Worm (Caenorhabditis elegans) whole organism, young adult: ENCODE measurements around the gene ZC250.4.

Experiments used
- B0336.3 ChIP-seq: fragments of 200-800 bp; sonication (Bioruptor generic); IDR thresholded peaks from 2 replicates; pipeline ENCODE4 v1.3.6; 2022; ENCODE audit warnings: missing genetic modification characterization, missing compliant biosample characterization
- C06A6.2 ChIP-seq: fragments of 200-800 bp; sonication (Bioruptor generic); conservative IDR thresholded peaks from 2 replicates; pipeline ENCODE4 v1.3.6; 2022; ENCODE audit warnings: missing genetic modification characterization, missing compliant biosample characterization
- C17E4.6 ChIP-seq: fragments of 200-800 bp; sonication (Bioruptor generic); IDR thresholded peaks from 2 replicates; pipeline ENCODE4 v1.3.6; 2022; ENCODE audit warnings: missing genetic modification reagents, missing genetic modification characterization, missing compliant biosample characterization
- F10E7.11 ChIP-seq: sonication (generic microtip); optimal IDR thresholded peaks from 2 replicates; lab custom pipeline; 2017; ENCODE audit warnings: mild to moderate bottlenecking, missing genetic modification characterization, moderate library complexity, missing compliant biosample characterization
- F23B12.7 ChIP-seq: sonication (generic microtip); optimal IDR thresholded peaks from 2 replicates; lab custom pipeline; 2017; ENCODE audit warnings: missing genetic modification characterization, mild to moderate bottlenecking, missing compliant biosample characterization, antibody characterized with exemption, moderate library complexity; ENCODE audit not compliant: insufficient read depth
- F49E8.2 ChIP-seq: sonication (generic microtip); optimal IDR thresholded peaks from 3 replicates; lab custom pipeline; 2017; ENCODE audit warnings: missing genetic modification characterization, mild to moderate bottlenecking, missing compliant biosample characterization, antibody characterized with exemption, moderate library complexity; ENCODE audit not compliant: insufficient read depth
- Y53G8AR.9 ChIP-seq: fragments of 200-800 bp; sonication (Bioruptor generic); conservative IDR thresholded peaks from 2 replicates; pipeline ENCODE4 v1.3.6; 2022; ENCODE audit warnings: missing genetic modification reagents, missing genetic modification characterization, missing compliant biosample characterization
- Y56A3A.18 ChIP-seq: fragments of 200-800 bp; sonication (Bioruptor generic); IDR thresholded peaks from 2 replicates; pipeline ENCODE4 v1.3.6; 2022; ENCODE audit warnings: missing genetic modification reagents, missing genetic modification characterization, missing compliant biosample characterization
- Y67H2A.10 ChIP-seq: fragments of 200-800 bp; sonication (Bioruptor generic); conservative IDR thresholded peaks from 2 replicates; pipeline ENCODE4 v1.3.6; 2022; ENCODE audit warnings: missing genetic modification reagents, missing genetic modification characterization, missing compliant biosample characterization
- Y79H2A.3 ChIP-seq: fragments of 200-800 bp; sonication (Bioruptor generic); conservative IDR thresholded peaks from 2 replicates; pipeline ENCODE4 v1.3.6; 2022; ENCODE audit warnings: missing genetic modification reagents, missing genetic modification characterization, missing compliant biosample characterization
- Y95B8A.8 ChIP-seq: fragments of 200-800 bp; sonication (Bioruptor generic); IDR thresholded peaks from 2 replicates; pipeline ENCODE4 v1.3.6; 2022; ENCODE audit warnings: missing genetic modification reagents, missing genetic modification characterization, missing compliant biosample characterization
- ZK185.1 ChIP-seq: sonication (generic microtip); optimal IDR thresholded peaks from 2 replicates; lab custom pipeline; 2016; ENCODE audit warnings: mild to moderate bottlenecking, missing genetic modification characterization, missing compliant biosample characterization; ENCODE audit not compliant: poor library complexity, severe bottlenecking
- attf-3 ChIP-seq: fragments of 200-800 bp; sonication (Bioruptor generic); conservative IDR thresholded peaks from 2 replicates; pipeline ENCODE4 v1.3.6; 2022; ENCODE audit warnings: missing genetic modification reagents, missing genetic modification characterization, missing compliant biosample characterization
- attf-5 ChIP-seq: fragments of 200-800 bp; sonication (Bioruptor generic); optimal IDR thresholded peaks from 2 replicates; lab custom pipeline; 2018; ENCODE audit warnings: mild to moderate bottlenecking, missing genetic modification characterization, missing compliant biosample characterization
- bed-1 ChIP-seq: fragments of 200-800 bp; sonication (Bioruptor generic); IDR thresholded peaks from 2 replicates; pipeline ENCODE4 v1.3.6; 2022; ENCODE audit warnings: missing genetic modification reagents, missing genetic modification characterization, missing compliant biosample characterization
- ccch-3 ChIP-seq: fragments of 200-800 bp; sonication (Bioruptor generic); optimal IDR thresholded peaks from 2 replicates; lab custom pipeline; 2018; ENCODE audit warnings: mild to moderate bottlenecking, missing genetic modification characterization, missing compliant biosample characterization
- cebp-1 ChIP-seq, 2 experiments: fragments of 200-800 bp in 1 of 2; sonication (Bioruptor generic) in 1 of 2; sonication (generic microtip) in 1 of 2; IDR thresholded peaks in 1 of 2; optimal IDR thresholded peaks in 1 of 2; 2 replicates each; pipeline versions ENCODE4 v1.3.6 to Lab custom; 2017 to 2022; ENCODE audit warnings: missing compliant biosample characterization in 2 of 2, missing genetic modification characterization in 2 of 2, mild to moderate bottlenecking in 1 of 2, missing genetic modification reagents in 1 of 2, moderate library complexity in 1 of 2
- ceh-27 ChIP-seq: fragments of 200-800 bp; sonication (Bioruptor generic); optimal IDR thresholded peaks from 2 replicates; lab custom pipeline; 2018; ENCODE audit warnings: mild to moderate bottlenecking, missing genetic modification characterization, moderate library complexity, missing compliant biosample characterization
- chd-7 ChIP-seq: sonication (generic microtip); optimal IDR thresholded peaks from 2 replicates; lab custom pipeline; 2016; ENCODE audit warnings: mild to moderate bottlenecking, missing genetic modification characterization, moderate library complexity, missing compliant biosample characterization
- die-1 ChIP-seq: sonication (generic microtip); optimal IDR thresholded peaks from 2 replicates; lab custom pipeline; 2016; ENCODE audit warnings: missing genotype, mild to moderate bottlenecking, missing genetic modification characterization, missing compliant biosample characterization
- ekl-4 ChIP-seq: fragments of 200-800 bp; sonication (Bioruptor generic); IDR thresholded peaks from 2 replicates; pipeline ENCODE4 v1.3.6; 2022; ENCODE audit warnings: missing genetic modification reagents, missing genetic modification characterization, missing compliant biosample characterization
- gei-17 ChIP-seq: fragments of 200-800 bp; sonication (Bioruptor generic); optimal IDR thresholded peaks from 2 replicates; lab custom pipeline; 2018; ENCODE audit warnings: mild to moderate bottlenecking, missing genetic modification characterization, missing compliant biosample characterization
- him-1 ChIP-seq: sonication (generic microtip); optimal IDR thresholded peaks from 2 replicates; lab custom pipeline; 2016; ENCODE audit warnings: missing genotype, missing genetic modification reagents, missing genetic modification characterization, missing compliant biosample characterization
- hrde-1 ChIP-seq: sonication (generic microtip); optimal IDR thresholded peaks from 2 replicates; lab custom pipeline; 2016; ENCODE audit warnings: missing genetic modification characterization, mild to moderate bottlenecking, missing compliant biosample characterization, moderate library complexity, missing genotype, missing genetic modification reagents, borderline replicate concordance
- lag-1 ChIP-seq: fragments of 200-800 bp; sonication (Bioruptor generic); IDR thresholded peaks from 2 replicates; pipeline ENCODE4 v1.3.6; 2022; ENCODE audit warnings: missing genetic modification reagents, missing genetic modification characterization, missing compliant biosample characterization
- lin-40 ChIP-seq: sonication (generic microtip); optimal IDR thresholded peaks from 2 replicates; lab custom pipeline; 2016; ENCODE audit warnings: missing genetic modification characterization, mild to moderate bottlenecking, missing compliant biosample characterization, missing genotype, missing genetic modification reagents
- lin-54 ChIP-seq: fragments of 200-800 bp; sonication (Bioruptor generic); optimal IDR thresholded peaks from 2 replicates; lab custom pipeline; 2018; ENCODE audit warnings: mild to moderate bottlenecking, missing genetic modification characterization, missing compliant biosample characterization
- lsl-1 ChIP-seq: fragments of 200-800 bp; sonication (Bioruptor generic); optimal IDR thresholded peaks from 2 replicates; lab custom pipeline; 2018; ENCODE audit warnings: mild to moderate bottlenecking, missing genetic modification characterization, moderate library complexity, missing compliant biosample characterization
- madf-6 ChIP-seq: fragments of 200-800 bp; sonication (Bioruptor generic); IDR thresholded peaks from 2 replicates; pipeline ENCODE4 v1.3.6; 2022; ENCODE audit warnings: missing genetic modification reagents, missing genetic modification characterization, missing compliant biosample characterization
- mes-4 ChIP-seq: sonication (generic microtip); optimal IDR thresholded peaks from 2 replicates; lab custom pipeline; 2016; ENCODE audit warnings: missing genotype, missing genetic modification characterization, missing compliant biosample characterization
- mxl-1 ChIP-seq: sonication (generic microtip); optimal IDR thresholded peaks from 2 replicates; lab custom pipeline; 2016; ENCODE audit warnings: missing genetic modification characterization, missing compliant biosample characterization
- nfyb-1 ChIP-seq: fragments of 200-800 bp; sonication (Bioruptor generic); IDR thresholded peaks from 2 replicates; pipeline ENCODE4 v1.3.6; 2022; ENCODE audit warnings: missing genetic modification reagents, missing genetic modification characterization, missing compliant biosample characterization
- nhr-120 ChIP-seq: fragments of 200-800 bp; sonication (Bioruptor generic); IDR thresholded peaks from 2 replicates; pipeline ENCODE4 v1.3.6; 2022; ENCODE audit warnings: missing genetic modification characterization, missing compliant biosample characterization
- nhr-90 ChIP-seq: sonication (generic microtip); optimal IDR thresholded peaks from 2 replicates; lab custom pipeline; 2016; ENCODE audit warnings: missing genotype, mild to moderate bottlenecking, missing genetic modification characterization, missing compliant biosample characterization
- rcor-1 ChIP-seq: fragments of 200-800 bp; sonication (Bioruptor generic); IDR thresholded peaks from 2 replicates; pipeline ENCODE4 v1.3.6; 2022; ENCODE audit warnings: missing genetic modification reagents, missing genetic modification characterization, missing compliant biosample characterization
- rec-8 ChIP-seq, 2 experiments: sonication (generic microtip); optimal IDR thresholded peaks; 2 replicates each; lab custom pipeline; 2016; ENCODE audit warnings: mild to moderate bottlenecking in 2 of 2, missing genetic modification characterization in 2 of 2, missing genetic modification reagents in 2 of 2, missing genotype in 2 of 2, missing biosample characterization in 1 of 2, missing compliant biosample characterization in 1 of 2, moderate library complexity in 1 of 2
- repo-1 ChIP-seq: sonication (generic microtip); optimal IDR thresholded peaks from 2 replicates; lab custom pipeline; 2017; ENCODE audit warnings: mild to moderate bottlenecking, missing genetic modification characterization, missing compliant biosample characterization
- snpc-1.1 ChIP-seq: sonication (generic microtip); optimal IDR thresholded peaks from 2 replicates; lab custom pipeline; 2017; ENCODE audit warnings: missing genetic modification characterization, mild to moderate bottlenecking, missing compliant biosample characterization, antibody characterized with exemption, moderate library complexity, missing genotype, missing genetic modification reagents; ENCODE audit not compliant: insufficient read depth
- tlf-1 ChIP-seq: fragments of 200-800 bp; sonication (Bioruptor generic); optimal IDR thresholded peaks from 2 replicates; lab custom pipeline; 2018; ENCODE audit warnings: mild to moderate bottlenecking, missing genetic modification characterization, missing compliant biosample characterization
- xnd-1 ChIP-seq: sonication (generic microtip); optimal IDR thresholded peaks from 2 replicates; lab custom pipeline; 2016; ENCODE audit warnings: missing genotype, missing genetic modification reagents, missing genetic modification characterization, missing compliant biosample characterization
- ztf-28 ChIP-seq: fragments of 200-800 bp; sonication (Bioruptor generic); IDR thresholded peaks from 2 replicates; pipeline ENCODE4 v1.3.6; 2022; ENCODE audit warnings: missing genetic modification reagents, missing genetic modification characterization, missing compliant biosample characterization
- ztf-3 ChIP-seq: fragments of 200-800 bp; sonication (Bioruptor generic); optimal IDR thresholded peaks from 2 replicates; lab custom pipeline; 2018; ENCODE audit warnings: mild to moderate bottlenecking, missing genetic modification characterization, missing compliant biosample characterization

ZC250.4 gene

ce11 chrV:5838576-5839366 lies 25.8 kb upstream of the ZC250.4 start, which contains the start of gene F26F12.2 (continued):
- TF ChIP-seq ccch-3 (no peak), rec-8 (tag; optimal IDR thresholded peaks at IDR 0.05; lab: Kevin White, UChicago) (no peak), Y95B8A.8 (GFP tag; lab: Robert Waterston, UW) (0 out of 2 replicates have a peak, but pooled peaks have one; percentile 56), madf-6 (GFP tag; lab: Robert Waterston, UW) (0 out of 2 replicates have a peak, but pooled peaks have one; percentile 4), mxl-1 (tag; lab: Kevin White, UChicago) (no peak), attf-3 (no peak), F23B12.7 (tag; lab: Kevin White, UChicago) (no peak), Y56A3A.18 (GFP tag; lab: Robert Waterston, UW) (no peak), cebp-1 (GFP tag; IDR thresholded peaks at IDR 0.05; lab: Robert Waterston, UW) (no peak; the same call in none of the 2 replicates), cebp-1 (tag; optimal IDR thresholded peaks at IDR 0.05; lab: Kevin White, UChicago) (peak; percentile 69), Y67H2A.10 (no peak), attf-5 (peak; percentile 43), ZK185.1 (peak; percentile 75), xnd-1 (tag; lab: Kevin White, UChicago) (no peak), repo-1 (tag; lab: Kevin White, UChicago) (peak; percentile 48), die-1 (tag; lab: Kevin White, UChicago) (no peak), ztf-28 (GFP tag; lab: Robert Waterston, UW) (peak; percentile 10; the same call in 1 of the 2 replicates)

DNA sequence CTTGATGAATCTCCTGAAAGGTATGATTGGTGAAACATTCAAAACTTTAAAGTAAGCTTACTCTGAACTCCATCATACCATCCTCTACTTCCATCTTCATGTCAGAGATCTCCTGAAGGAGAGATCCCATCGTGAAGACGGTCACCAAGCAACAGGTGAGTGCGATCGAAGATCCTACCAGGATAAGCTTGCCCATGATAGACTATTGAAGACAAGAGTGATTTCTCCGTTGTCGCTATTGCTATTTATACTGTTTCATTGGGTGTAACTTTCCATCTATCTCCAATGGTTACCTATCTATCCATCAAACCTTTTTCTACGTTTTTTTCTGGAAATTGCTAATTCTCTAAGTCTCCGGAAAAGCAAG lies 23.7 kb upstream of the ZC250.4 start, which contains the start of gene col-140:
Gene col-140 (minus strand): TSS at position 219 of the 367 bp plus-strand sequence.
- TF ChIP-seq hrde-1 (no peak), lin-40 (tag; lab: Kevin White, UChicago) (peak; percentile 51), B0336.3 (GFP tag; lab: Robert Waterston, UW) (no peak), C17E4.6 (GFP tag; lab: Robert Waterston, UW) (no peak), ekl-4 (GFP tag; lab: Robert Waterston, UW) (no peak), rcor-1 (GFP tag; lab: Robert Waterston, UW) (no peak)

DNA sequence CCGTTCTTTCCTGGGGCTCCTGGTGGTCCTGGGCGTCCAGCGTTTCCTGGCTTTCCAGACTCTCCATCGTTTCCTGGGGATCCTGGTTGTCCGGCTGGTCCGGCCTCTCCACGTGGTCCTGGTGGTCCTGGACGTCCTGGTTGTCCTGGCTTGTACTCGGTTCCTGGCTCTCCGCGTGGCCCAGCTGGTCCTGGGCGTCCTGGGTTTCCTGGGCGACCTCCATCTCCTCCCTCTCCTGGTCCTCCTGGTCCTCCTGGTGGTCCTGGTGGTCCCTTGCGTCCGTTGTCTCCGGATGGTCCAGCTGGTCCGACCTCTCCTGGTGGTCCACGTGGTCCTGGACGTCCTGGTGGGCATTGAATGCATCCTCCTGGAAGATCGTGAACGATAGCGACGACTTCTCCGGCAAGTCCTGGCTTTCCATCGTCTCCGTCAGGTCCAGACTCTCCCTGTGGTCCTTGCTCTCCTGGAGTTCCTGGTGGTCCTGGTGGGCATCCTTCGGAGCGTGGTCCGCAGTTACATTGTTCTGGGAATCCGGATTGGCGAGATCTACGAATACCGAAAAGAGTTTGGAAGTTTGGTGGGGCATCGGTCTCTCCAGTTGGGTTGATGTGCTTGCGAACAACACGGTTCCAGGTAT lies 23.2 kb upstream of the ZC250.4 start:
- TF ChIP-seq Y53G8AR.9 (GFP tag; lab: Robert Waterston, UW), result peak; percentile 32; the same call in 1 of the 2 replicates
- no peak for TF ChIP-seq chd-7
- TF ChIP-seq mes-4 (tag; lab: Kevin White, UChicago), result no peak
- TF ChIP-seq F49E8.2 (tag; lab: Kevin White, UChicago), result no peak
- no peak for TF ChIP-seq ztf-3 (GFP tag; lab: Kevin White, UChicago)
- no peak for TF ChIP-seq bed-1 (GFP tag; lab: Robert Waterston, UW)
- peak; percentile 20 for TF ChIP-seq lin-54 (GFP tag; lab: Kevin White, UChicago)
- no peak for TF ChIP-seq tlf-1
- TF ChIP-seq nhr-120 (GFP tag; lab: Robert Waterston, UW), result no peak
- no peak for TF ChIP-seq nhr-90
- peak; percentile 65 for TF ChIP-seq repo-1 (tag; lab: Kevin White, UChicago)
- no peak for TF ChIP-seq mxl-1 (tag; lab: Kevin White, UChicago)
- TF ChIP-seq C06A6.2 (GFP tag; lab: Robert Waterston, UW), result no peak
- no peak for TF ChIP-seq nfyb-1 (GFP tag; lab: Robert Waterston, UW)
- TF ChIP-seq F10E7.11 (tag; lab: Kevin White, UChicago), result no peak
- TF ChIP-seq Y79H2A.3 (GFP tag; lab: Robert Waterston, UW), result no peak
- no peak for TF ChIP-seq gei-17 (GFP tag; lab: Kevin White, UChicago)
- no peak for TF ChIP-seq lsl-1 (GFP tag; lab: Kevin White, UChicago)
- no peak for TF ChIP-seq ceh-27 (GFP tag; lab: Kevin White, UChicago)
- no peak for TF ChIP-seq him-1 (tag; lab: Kevin White, UChicago)
- TF ChIP-seq lag-1 (GFP tag; lab: Robert Waterston, UW), result no peak
- TF ChIP-seq xnd-1 (tag; lab: Kevin White, UChicago), result no peak
- no peak for TF ChIP-seq snpc-1.1
